Worm (Caenorhabditis elegans) whole organism, L4/young adult: ENCODE data around the gene K03H1.12.

Experiments used
- W03F9.2 ChIP-seq: fragments of 150-350 bp; optimal IDR thresholded peaks from 2 replicates; lab custom pipeline; 2014; ENCODE audit warnings: missing biosample characterization, missing genetic modification characterization
- dao-5 ChIP-seq: sonication (generic microtip); optimal IDR thresholded peaks from 2 replicates; lab custom pipeline; 2016; ENCODE audit warnings: missing genotype, missing genetic modification characterization, moderate library complexity, missing compliant biosample characterization
- him-1 ChIP-seq: sonication (generic microtip); optimal IDR thresholded peaks from 2 replicates; lab custom pipeline; 2016; ENCODE audit warnings: missing genotype, missing genetic modification reagents, missing genetic modification characterization, missing compliant biosample characterization

Gene K03H1.12

ce11 chrIII:9941020-9941674, at the start of gene K03H1.12, which contains the start of gene K03H1.9:
Gene K03H1.12 (plus strand): TSS chrIII:9941624.
Gene K03H1.9 (minus strand): TSS chrIII:9941490.
- TF ChIP-seq him-1 (no peak), W03F9.2 (tag; lab: Kevin White, UChicago) (no peak), dao-5 (tag; lab: Kevin White, UChicago) (no peak)

- TF ChIP-seq dao-5 (tag; lab: Kevin White, UChicago) (no peak), W03F9.2 (tag; lab: Kevin White, UChicago) (no peak), him-1 (no peak)
These were observed 48.6 kb upstream of the K03H1.12 start, which contains the start of gene mam-7 for ce11 chrIII:9892855-9893254. Gene mam-7 (plus strand): TSS chrIII:9893155.

- no peak for TF ChIP-seq dao-5 (tag; lab: Kevin White, UChicago)
- no peak for TF ChIP-seq W03F9.2 (tag; lab: Kevin White, UChicago)
These were observed 41.7 kb upstream of the K03H1.12 start for ce11 chrIII:9899720-9900119.

- TF ChIP-seq dao-5 (tag; lab: Kevin White, UChicago) (no peak), W03F9.2 (tag; lab: Kevin White, UChicago) (no peak), him-1 (no peak)
These were observed 37.6 kb upstream of the K03H1.12 start for ce11 chrIII:9903694-9904292.

- TF ChIP-seq him-1, result peak; percentile 37
- TF ChIP-seq dao-5 (tag; lab: Kevin White, UChicago), result no peak
These were observed 36.1 kb upstream of the K03H1.12 start for ce11 chrIII:9905307-9905706.

- no peak for TF ChIP-seq him-1
These were observed 33.9 kb upstream of the K03H1.12 start for ce11 chrIII:9907574-9907973.

- TF ChIP-seq him-1 (no peak), W03F9.2 (tag; lab: Kevin White, UChicago) (no peak), dao-5 (tag; lab: Kevin White, UChicago) (no peak)
These were observed 32.7 kb upstream of the K03H1.12 start for ce11 chrIII:9908769-9909168.

ce11 chrIII:9910608-9911479, 30.6 kb upstream of the K03H1.12 start, which contains the start of the genes cyld-1 and F40F12.9:
Gene cyld-1 (minus strand): TSS chrIII:9910658.
Gene F40F12.9 (plus strand): TSS chrIII:9911328.
- TF ChIP-seq him-1 (no peak), W03F9.2 (tag; lab: Kevin White, UChicago) (peak; percentile 17)

ce11 chrIII:9912501-9912900, 28.9 kb upstream of the K03H1.12 start:
- TF ChIP-seq dao-5 (tag; lab: Kevin White, UChicago), result no peak
- no peak for TF ChIP-seq W03F9.2 (tag; lab: Kevin White, UChicago)
- no peak for TF ChIP-seq him-1

- TF ChIP-seq dao-5 (tag; lab: Kevin White, UChicago) (no peak), him-1 (no peak), W03F9.2 (tag; lab: Kevin White, UChicago) (no peak)
These were observed 28.4 kb upstream of the K03H1.12 start for ce11 chrIII:9912998-9913397.

ce11 chrIII:9913722-9914121, 27.7 kb upstream of the K03H1.12 start, which contains the start of gene cbp-3:
Gene cbp-3 (plus strand): TSS chrIII:9913993.
- TF ChIP-seq him-1 (no peak), W03F9.2 (tag; lab: Kevin White, UChicago) (no peak), dao-5 (tag; lab: Kevin White, UChicago) (no peak)

ce11 chrIII:9920764-9921163, 20.7 kb upstream of the K03H1.12 start, which contains the start of gene F40F12.3:
Gene F40F12.3 (minus strand): TSS chrIII:9920864.
- TF ChIP-seq him-1, result no peak
- no peak for TF ChIP-seq W03F9.2 (tag; lab: Kevin White, UChicago)
- TF ChIP-seq dao-5 (tag; lab: Kevin White, UChicago), result no peak

- TF ChIP-seq him-1, result no peak
- no peak for TF ChIP-seq dao-5 (tag; lab: Kevin White, UChicago)
- TF ChIP-seq W03F9.2 (tag; lab: Kevin White, UChicago), result no peak
These were observed 19.1 kb upstream of the K03H1.12 start for ce11 chrIII:9922310-9922709.

- no peak for TF ChIP-seq dao-5 (tag; lab: Kevin White, UChicago)
- no peak for TF ChIP-seq him-1
- TF ChIP-seq W03F9.2 (tag; lab: Kevin White, UChicago), result no peak
These were observed 18.6 kb upstream of the K03H1.12 start, which contains the start of gene cbp-2 for ce11 chrIII:9922874-9923273. Gene cbp-2 (plus strand): TSS chrIII:9923174.
